Fruit fly (Drosophila melanogaster) whole organism, prepupa: ENCODE data around the gene Spn28Da.

Experiments
- CG10631 ChIP-seq: fragments of 200-800 bp; sonication (Bioruptor generic); optimal IDR thresholded peaks from 2 replicates; lab custom pipeline; 2016; ENCODE audit warnings: missing biosample characterization, missing genetic modification characterization
- CG3032 ChIP-seq: fragments of 200-800 bp; optimal IDR thresholded peaks from 2 replicates; lab custom pipeline; 2019; ENCODE audit warnings: missing biosample characterization, mild to moderate bottlenecking, missing genetic modification characterization, moderate library complexity
- CG6808 ChIP-seq: fragments of 200-800 bp; sonication (Bioruptor generic); optimal IDR thresholded peaks from 3 replicates; lab custom pipeline; 2017; ENCODE audit warnings: missing biosample characterization, missing genetic modification characterization, mild to moderate bottlenecking, moderate library complexity, missing genetic modification reagents
- CG8119 ChIP-seq: fragments of 200-800 bp; sonication (Bioruptor generic); IDR thresholded peaks from 3 replicates; pipeline ENCODE4 v1.3.6; 2022; ENCODE audit warnings: missing biosample characterization, missing genetic modification characterization
- OdsH ChIP-seq: fragments of 200-800 bp; sonication (Bioruptor generic); optimal IDR thresholded peaks from 3 replicates; lab custom pipeline; 2016; ENCODE audit warnings: missing biosample characterization, missing genetic modification characterization

dm6 chr2L:7926288-7927061 is 37.5 kb upstream of the Spn28Da start:
- peak; percentile 4 for TF ChIP-seq CG6808 (GFP tag; lab: Kevin White, UChicago)
- TF ChIP-seq OdsH = peak; percentile 43
- no peak for TF ChIP-seq CG3032 (tag; lab: Kevin White, UChicago)
- TF ChIP-seq CG10631 = no peak
- TF ChIP-seq CG8119 (GFP tag; lab: Robert Waterston, UW) = peak; percentile 50; the same call in 2 of the 3 replicates
